Fruit fly (Drosophila melanogaster): ENCODE results near the gene ppk19.

Gene ppk19

DNA sequence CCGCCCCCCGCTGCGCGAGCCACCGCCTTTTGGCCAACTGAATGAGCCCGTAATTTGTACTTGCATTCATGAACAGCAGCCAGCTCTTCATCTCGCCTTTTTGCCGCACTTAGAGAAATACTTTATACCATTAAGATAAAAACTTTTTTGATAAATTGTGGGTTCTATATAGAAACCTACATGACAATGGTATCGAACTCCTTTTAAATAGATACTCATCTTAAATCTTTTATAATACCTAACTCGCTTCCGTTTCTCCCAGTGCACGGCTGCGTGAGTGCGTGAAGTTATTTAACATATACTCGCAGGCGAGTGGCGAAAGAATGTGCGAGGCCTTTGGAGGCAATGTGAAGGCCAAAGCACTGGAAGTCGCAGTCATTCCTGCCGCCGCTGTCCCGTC lies 46.4 kb upstream of the ppk19 start (continued):
- TF ChIP-seq Doc2 (GFP tag; IDR thresholded peaks at IDR 0.05) (no peak), Lim3 (GFP tag; IDR thresholded peaks at IDR 0.05) (0 out of 2 replicates have a peak, but pooled peaks have one; percentile 29), Abd-B (GFP tag; optimal IDR thresholded peaks at IDR 0.05) (no peak), CG10267 (tag; optimal IDR thresholded peaks at IDR 0.05) (peak; percentile 13), Awh (GFP tag; IDR thresholded peaks at IDR 0.05) (no peak), CG3838 (GFP tag; optimal IDR thresholded peaks at IDR 0.05) (no peak), Bgb (GFP tag; IDR thresholded peaks at IDR 0.05; ENCODE audit: partially characterized antibody) (no peak), slp2 (GFP tag; optimal IDR thresholded peaks at IDR 0.05) (no peak), CG18599 (GFP tag; optimal IDR thresholded peaks at IDR 0.05) (peak; percentile 76), MTF-1 (GFP tag; optimal IDR thresholded peaks at IDR 0.05; ENCODE audit: borderline replicate concordance) (no peak), CG3065 (GFP tag; optimal IDR thresholded peaks at IDR 0.05) (no peak), pan (optimal IDR thresholded peaks at IDR 0.05) (no peak), pan (GFP tag; optimal IDR thresholded peaks at IDR 0.05 in 1 of 2, IDR thresholded peaks at IDR 0.05 in 1 of 2) (peak in 1 of 2 experiments; percentile 49), CG13287 (GFP tag; IDR thresholded peaks at IDR 0.05; ENCODE audit: partially characterized antibody) (no peak), ssp (GFP tag; IDR thresholded peaks at IDR 0.05) (no peak), shn (GFP tag; optimal IDR thresholded peaks at IDR 0.05) (no peak), CG14710 (tag; optimal IDR thresholded peaks at IDR 0.05) (peak; percentile 8), cato (GFP tag; optimal IDR thresholded peaks at IDR 0.05; ENCODE audit: borderline replicate concordance) (no peak), phol (tag; optimal IDR thresholded peaks at IDR 0.05) (peak; percentile 34), TFAM (GFP tag; optimal IDR thresholded peaks at IDR 0.05) (no peak), oc (tag; optimal IDR thresholded peaks at IDR 0.05) (no peak), zfh2 (GFP tag; optimal IDR thresholded peaks at IDR 0.05) (no peak), ind (GFP tag; optimal IDR thresholded peaks at IDR 0.05) (peak; percentile 49), Doc3 (GFP tag; IDR thresholded peaks at IDR 0.05; ENCODE audit: partially characterized antibody) (no peak), Hand (GFP tag; optimal IDR thresholded peaks at IDR 0.05) (peak; percentile 45), Xrp1 (GFP tag; IDR thresholded peaks at IDR 0.05) (peak; percentile 50; the same call in 1 of the 2 replicates), mirr (GFP tag; optimal IDR thresholded peaks at IDR 0.05) (no peak), hkb (optimal IDR thresholded peaks at IDR 0.05) (no peak), hkb (GFP tag; IDR thresholded peaks at IDR 0.05) (peak; percentile 64), CG4854 (GFP tag; optimal IDR thresholded peaks at IDR 0.05) (no peak), dmrt99B (tag; optimal IDR thresholded peaks at IDR 0.05) (peak; percentile 54), dpn (GFP tag; optimal IDR thresholded peaks at IDR 0.05) (no peak), CG11695 (GFP tag; IDR thresholded peaks at IDR 0.05) (peak; percentile 40; the same call in 1 of the 3 replicates), CG17385 (GFP tag; optimal IDR thresholded peaks at IDR 0.05) (peak; percentile 12), Nf-YC (tag; optimal IDR thresholded peaks at IDR 0.05) (no peak), CG11398 (GFP tag; optimal IDR thresholded peaks at IDR 0.05) (no peak), bsh (GFP tag; optimal IDR thresholded peaks at IDR 0.05) (peak in 1 of 2 experiments; percentile 44), CG2120 (GFP tag; optimal IDR thresholded peaks at IDR 0.05) (peak; percentile 46), CG17612 (GFP tag; IDR thresholded peaks at IDR 0.05) (no peak), abd-A (tag; optimal IDR thresholded peaks at IDR 0.05) (no peak), CG2199 (GFP tag; IDR thresholded peaks at IDR 0.05) (no peak), Myb (GFP tag; optimal IDR thresholded peaks at IDR 0.05) (peak; percentile 3), sc (optimal IDR thresholded peaks at IDR 0.05) (no peak), sc (GFP tag; optimal IDR thresholded peaks at IDR 0.05) (no peak), HLHmδ (GFP tag; optimal IDR thresholded peaks at IDR 0.05) (no peak), CG16779 (GFP tag; IDR thresholded peaks at IDR 0.05) (no peak), Ada2b (GFP tag; IDR thresholded peaks at IDR 0.05) (0 out of 2 replicates have a peak, but pooled peaks have one; percentile 18), CG9727 (GFP tag; optimal IDR thresholded peaks at IDR 0.05) (peak; percentile 30), Dip2 (GFP tag; IDR thresholded peaks at IDR 0.05) (no peak), lilli (GFP tag; optimal IDR thresholded peaks at IDR 0.05) (peak; percentile 33), lola (GFP tag; optimal IDR thresholded peaks at IDR 0.05) (no peak)

Measured in whole organism, embryonic.